Fruit fly (Drosophila melanogaster): ENCODE results near the gene AlaRS-m.
A peak's percentile ranks its signal among the peaks of the same experiment; 100 is the strongest.

AlaRS-m gene

dm6 chr3L:5172470-5172869 is 26.6 kb downstream of the AlaRS-m start:
- TF ChIP-seq CG34406 (GFP tag; optimal IDR thresholded peaks at IDR 0.05) (no peak), Hr38 (GFP tag; optimal IDR thresholded peaks at IDR 0.05) (no peak), CG7368 (GFP tag; optimal IDR thresholded peaks at IDR 0.05) (no peak), Smox (GFP tag; optimal IDR thresholded peaks at IDR 0.05) (no peak), CG10631 (GFP tag; optimal IDR thresholded peaks at IDR 0.05) (no peak), CG6276 (GFP tag; optimal IDR thresholded peaks at IDR 0.05) (no peak), CG8119 (GFP tag; IDR thresholded peaks at IDR 0.05) (no peak), eg (GFP tag; IDR thresholded peaks at IDR 0.05) (no peak), CG8319 (GFP tag; optimal IDR thresholded peaks at IDR 0.05) (no peak), Hr39 (GFP tag; optimal IDR thresholded peaks at IDR 0.05) (no peak), Hr4 (GFP tag; optimal IDR thresholded peaks at IDR 0.05) (no peak), CG11762 (GFP tag; optimal IDR thresholded peaks at IDR 0.05; ENCODE audit: insufficient read depth) (no peak)

- TF ChIP-seq CG8319 (GFP tag; optimal IDR thresholded peaks at IDR 0.05): no peak
- TF ChIP-seq Eip78C (GFP tag): peak; percentile 71
- TF ChIP-seq Hr38 (GFP tag; optimal IDR thresholded peaks at IDR 0.05): no peak
- TF ChIP-seq net (GFP tag; optimal IDR thresholded peaks at IDR 0.05): peak; percentile 24
- TF ChIP-seq Ets21C (GFP tag; optimal IDR thresholded peaks at IDR 0.05): no peak
- no peak for TF ChIP-seq vri (GFP tag; optimal IDR thresholded peaks at IDR 0.05)
- TF ChIP-seq Blimp-1 (GFP tag; optimal IDR thresholded peaks at IDR 0.05): no peak
- no peak for TF ChIP-seq CG6808 (GFP tag; optimal IDR thresholded peaks at IDR 0.05)
- TF ChIP-seq CG6163 (GFP tag; IDR thresholded peaks at IDR 0.05): 0 out of 3 replicates have a peak, but pooled peaks have one; percentile 19
- TF ChIP-seq spab (GFP tag; optimal IDR thresholded peaks at IDR 0.05): peak; percentile 12
- no peak for TF ChIP-seq CG10631 (GFP tag; optimal IDR thresholded peaks at IDR 0.05)
- no peak for TF ChIP-seq CG6276 (GFP tag; optimal IDR thresholded peaks at IDR 0.05)
- no peak for TF ChIP-seq pdm3 (GFP tag; optimal IDR thresholded peaks at IDR 0.05)
- no peak for TF ChIP-seq eg (GFP tag; IDR thresholded peaks at IDR 0.05)
- peak; percentile 3 for TF ChIP-seq achi (GFP tag; optimal IDR thresholded peaks at IDR 0.05)
- peak; percentile 5 for TF ChIP-seq CG10669 (GFP tag; optimal IDR thresholded peaks at IDR 0.05)
- no peak for TF ChIP-seq esn (GFP tag; optimal IDR thresholded peaks at IDR 0.05)
- peak; percentile 21 for TF ChIP-seq Lpt (GFP tag; optimal IDR thresholded peaks at IDR 0.05)
- TF ChIP-seq CG7368 (GFP tag; optimal IDR thresholded peaks at IDR 0.05): no peak
- no peak for TF ChIP-seq topi (GFP tag; optimal IDR thresholded peaks at IDR 0.05)
- no peak for TF ChIP-seq CG34406 (GFP tag; optimal IDR thresholded peaks at IDR 0.05)
- TF ChIP-seq Eip75B (GFP tag; optimal IDR thresholded peaks at IDR 0.05): no peak
- TF ChIP-seq Hr39 (GFP tag; optimal IDR thresholded peaks at IDR 0.05): no peak
Observed at dm6 chr3L:5176071-5176470, 30.2 kb downstream of the AlaRS-m start.

DNA sequence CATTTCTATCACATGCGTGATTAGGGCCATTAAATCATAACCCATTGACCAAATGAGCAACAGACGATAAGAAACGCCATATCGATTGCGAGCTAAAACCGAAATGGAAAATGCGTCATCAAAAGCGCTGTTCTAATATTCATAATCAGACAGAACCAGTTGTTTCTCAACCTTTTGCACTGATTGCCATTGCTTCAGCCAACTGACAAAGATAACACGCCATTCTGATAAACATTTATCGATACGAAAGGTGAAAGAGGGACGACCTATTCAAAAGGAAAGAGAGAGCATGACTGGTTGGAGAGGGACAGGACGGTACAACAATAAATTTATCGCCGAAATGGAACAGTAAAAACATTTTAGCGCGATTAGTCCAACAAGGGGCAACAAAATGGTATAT is 30.9 kb downstream of the AlaRS-m start:
- TF ChIP-seq CG31627 (GFP tag; optimal IDR thresholded peaks at IDR 0.05) (no peak), Sox14 (GFP tag; optimal IDR thresholded peaks at IDR 0.05) (peak; percentile 6), vri (GFP tag; optimal IDR thresholded peaks at IDR 0.05) (peak; percentile 93), CG16779 (tag; optimal IDR thresholded peaks at IDR 0.05) (no peak), Eip93F (GFP tag; optimal IDR thresholded peaks at IDR 0.05) (peak; percentile 21), cyc (GFP tag; optimal IDR thresholded peaks at IDR 0.05) (no peak), Eip78C (GFP tag) (peak; percentile 10), Smox (GFP tag; optimal IDR thresholded peaks at IDR 0.05) (no peak), eg (GFP tag; IDR thresholded peaks at IDR 0.05) (no peak)

dm6 chr3L:5178903-5179302 is 33.0 kb downstream of the AlaRS-m start:
- TF ChIP-seq net (GFP tag; optimal IDR thresholded peaks at IDR 0.05) (no peak), salr (GFP tag; optimal IDR thresholded peaks at IDR 0.05) (no peak), dsx (GFP tag; optimal IDR thresholded peaks at IDR 0.05; ENCODE audit: poor library complexity, severe bottlenecking) (no peak), CG6854 (GFP tag; optimal IDR thresholded peaks at IDR 0.05) (no peak), CG8632 (GFP tag; optimal IDR thresholded peaks at IDR 0.05) (no peak), Blimp-1 (GFP tag; optimal IDR thresholded peaks at IDR 0.05) (no peak), lz (GFP tag; optimal IDR thresholded peaks at IDR 0.05) (no peak), CG6808 (GFP tag; optimal IDR thresholded peaks at IDR 0.05) (no peak), svp (GFP tag) (no peak), ss (GFP tag; optimal IDR thresholded peaks at IDR 0.05) (no peak), CG32006 (GFP tag; optimal IDR thresholded peaks at IDR 0.05) (no peak), CG15336 (GFP tag; IDR thresholded peaks at IDR 0.05) (no peak), CG1621 (tag; optimal IDR thresholded peaks at IDR 0.05) (no peak), CG11902 (GFP tag; optimal IDR thresholded peaks at IDR 0.05) (no peak), Smox (GFP tag; optimal IDR thresholded peaks at IDR 0.05) (no peak), esn (GFP tag; optimal IDR thresholded peaks at IDR 0.05) (no peak), CG4318 (GFP tag; optimal IDR thresholded peaks at IDR 0.05) (no peak)

Data from whole organism, prepupa.